Fruit fly (Drosophila melanogaster) S2 (cell line): ENCODE measurements around the gene rod.

ENCODE experiments used
- CG8478 ChIP-seq: fragments of >200 bp; optimal IDR thresholded peaks from 2 replicates; lab custom pipeline; 2018
- CTCF ChIP-seq, 2 experiments: fragments of >200 bp; optimal IDR thresholded peaks; 2 replicates each; lab custom pipeline; 2018

The rod gene

dm6 chr3R:31608030-31608429, 27.3 kb downstream of the rod start:
- no peak for TF ChIP-seq CTCF (optimal IDR thresholded peaks at IDR 0.05; lab: Kevin White, UChicago)
- TF ChIP-seq CG8478, result no peak

- TF ChIP-seq CTCF (optimal IDR thresholded peaks at IDR 0.05; lab: Kevin White, UChicago) (no peak), CG8478 (peak; percentile 67)
Measured at dm6 chr3R:31608438-31609188, 27.9 kb downstream of the rod start.

- no peak for TF ChIP-seq CG8478
- peak in 1 of 2 experiments; percentile 29 for TF ChIP-seq CTCF (optimal IDR thresholded peaks at IDR 0.05; lab: Kevin White, UChicago)
Measured at dm6 chr3R:31609413-31610054, 28.8 kb downstream of the rod start.

- no peak for TF ChIP-seq CTCF (optimal IDR thresholded peaks at IDR 0.05; lab: Kevin White, UChicago)
Measured at dm6 chr3R:31610639-31611594, 30.2 kb downstream of the rod start, which contains the start of gene Med. TSS of gene Med (plus strand) at chr3R:31611046.

DNA sequence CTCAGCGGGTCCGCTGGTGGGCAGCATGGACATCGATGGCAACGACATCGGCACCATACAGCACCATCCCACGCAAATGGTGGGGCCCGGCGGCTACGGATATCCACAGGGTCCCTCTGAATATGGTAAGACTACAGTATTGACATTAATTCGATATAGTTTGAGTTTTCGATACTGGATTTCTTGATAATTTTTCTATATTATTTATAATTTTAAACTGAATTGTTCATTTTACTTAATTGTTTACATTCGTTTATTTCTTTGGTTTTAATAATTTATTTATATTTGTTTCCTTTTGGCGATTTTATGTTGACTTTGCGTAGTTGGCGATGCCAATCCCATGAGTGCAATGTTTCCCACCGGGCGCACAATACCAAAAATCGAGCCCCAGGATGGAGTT, 31.8 kb downstream of the rod start, which contains the start of gene CycG:
TSS of gene CycG (minus strand) at position 101 of the 400 bp plus-strand sequence.
- no peak for TF ChIP-seq CTCF (optimal IDR thresholded peaks at IDR 0.05; lab: Kevin White, UChicago)
- TF ChIP-seq CG8478, result no peak

DNA sequence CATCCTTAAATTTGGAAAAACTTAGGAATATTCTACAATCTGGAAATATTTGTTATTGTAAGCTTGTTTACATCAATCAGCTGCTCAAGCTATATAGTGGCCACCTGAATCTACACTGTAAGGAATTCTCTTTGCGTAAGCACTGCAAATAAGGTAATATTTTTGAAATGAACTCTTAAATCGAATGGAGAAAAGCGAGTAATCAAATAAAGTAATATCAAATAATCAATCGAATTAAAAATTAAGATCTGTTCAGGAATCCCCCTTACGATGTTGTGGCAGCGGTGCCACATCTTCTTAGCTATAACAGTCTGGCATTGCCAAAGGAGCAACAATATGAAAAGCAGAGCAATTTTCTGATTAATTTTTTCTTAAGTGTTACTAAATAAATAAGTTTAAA, 35.2 kb downstream of the rod start, which contains the start of the genes Mnat9 and CG1792:
TSS of gene Mnat9 (minus strand) at position 160 of the 400 bp plus-strand sequence.
TSS of gene CG1792 (plus strand) at position 303 of the 400 bp plus-strand sequence.
- TF ChIP-seq CG8478 (no peak), CTCF (optimal IDR thresholded peaks at IDR 0.05; lab: Kevin White, UChicago) (no peak)

DNA sequence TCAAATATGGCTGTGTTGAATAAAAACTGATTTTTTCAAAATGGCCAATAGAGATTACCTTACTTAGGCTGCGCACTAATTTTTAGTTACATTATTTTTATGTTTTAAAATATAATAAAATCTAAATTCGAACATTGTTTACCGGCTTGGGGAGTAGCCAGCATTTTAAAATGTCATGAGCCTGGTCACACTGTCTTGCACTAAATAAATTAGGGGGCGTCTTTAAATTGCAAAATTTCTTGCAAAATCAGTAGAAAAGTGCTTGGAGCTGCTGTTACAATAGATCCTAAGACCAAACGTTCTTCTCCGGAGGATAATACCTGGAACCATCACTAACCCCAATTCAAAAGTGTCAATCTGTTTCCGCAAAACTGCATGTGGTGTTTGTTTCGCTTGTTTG, 37.0 kb downstream of the rod start, which contains the start of gene pasha:
TSS of gene pasha (plus strand) at position 177 of the 400 bp plus-strand sequence.
- TF ChIP-seq CTCF (optimal IDR thresholded peaks at IDR 0.05; lab: Kevin White, UChicago), result no peak
- no peak for TF ChIP-seq CG8478

dm6 chr3R:31621814-31622213, 41.1 kb downstream of the rod start, which contains the start of gene kek6:
TSS of gene kek6 (plus strand) at chr3R:31622136.
- no peak for TF ChIP-seq CG8478
- no peak for TF ChIP-seq CTCF (optimal IDR thresholded peaks at IDR 0.05; lab: Kevin White, UChicago)

DNA sequence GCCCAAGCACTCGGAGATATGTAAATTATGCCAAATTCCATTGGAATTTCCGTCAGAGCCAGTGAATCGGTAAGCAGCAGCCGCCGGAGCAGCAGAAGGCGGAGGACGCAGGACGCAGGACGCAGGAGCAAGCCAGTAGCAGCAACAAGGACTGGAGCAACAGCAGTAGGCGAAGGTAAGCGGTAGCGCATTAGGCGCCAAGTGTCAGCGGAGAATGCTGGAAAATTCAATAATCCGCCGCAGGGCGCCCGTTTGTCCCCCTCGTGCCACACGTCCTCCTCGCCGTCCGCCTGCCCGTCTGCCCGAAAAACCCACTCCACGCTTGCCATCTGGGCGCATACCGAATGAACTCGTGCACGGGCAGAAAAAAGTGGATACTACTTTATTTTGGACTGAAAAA, 41.9 kb downstream of the rod start:
- TF ChIP-seq CG8478, result no peak
- no peak for TF ChIP-seq CTCF (optimal IDR thresholded peaks at IDR 0.05; lab: Kevin White, UChicago)

DNA sequence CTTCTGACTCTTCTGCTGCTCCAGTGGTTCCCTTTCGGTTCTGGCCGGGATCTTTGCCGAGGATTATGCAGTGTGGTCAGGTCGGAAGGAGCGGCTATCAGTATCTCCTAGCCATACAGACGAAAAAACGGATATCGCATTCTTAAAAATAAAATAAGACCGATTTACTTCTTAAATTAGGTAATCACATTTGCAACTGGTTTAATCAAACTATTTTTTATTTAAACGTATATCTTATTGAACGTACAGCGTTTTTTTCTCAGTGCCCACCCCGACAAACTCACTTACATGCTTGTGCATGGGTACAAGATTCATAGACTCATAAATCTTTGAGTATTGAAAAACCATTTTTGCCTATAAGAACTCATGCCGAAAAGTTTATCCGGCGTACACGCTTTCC, 45.5 kb downstream of the rod start:
- no peak for TF ChIP-seq CTCF (optimal IDR thresholded peaks at IDR 0.05; lab: Kevin White, UChicago)
- no peak for TF ChIP-seq CG8478

dm6 chr3R:31627186-31627585, 46.4 kb downstream of the rod start:
- TF ChIP-seq CG8478, result no peak

dm6 chr3R:31630376-31630775, 49.6 kb downstream of the rod start:
- TF ChIP-seq CTCF (optimal IDR thresholded peaks at IDR 0.05; lab: Kevin White, UChicago) (no peak), CG8478 (no peak)

DNA sequence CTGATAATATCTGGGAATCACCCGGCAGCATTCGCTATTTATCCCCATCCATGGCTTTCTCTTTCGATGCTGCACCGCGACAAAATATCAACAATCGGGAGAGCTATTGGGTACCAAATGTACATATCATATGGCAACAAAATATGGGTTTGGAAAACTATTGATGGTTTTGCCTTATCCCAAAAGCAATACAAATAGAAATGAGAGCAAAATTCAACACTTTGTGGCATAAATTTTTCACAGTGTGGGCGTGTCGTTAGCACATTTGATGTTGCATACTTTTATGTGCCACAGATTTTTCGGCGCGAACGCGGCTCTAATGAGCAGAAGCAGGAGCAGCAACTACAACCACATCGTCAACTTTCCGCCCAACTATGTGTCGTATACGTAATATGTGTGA, 51.6 kb downstream of the rod start:
- TF ChIP-seq CTCF (optimal IDR thresholded peaks at IDR 0.05; lab: Kevin White, UChicago), result no peak

DNA sequence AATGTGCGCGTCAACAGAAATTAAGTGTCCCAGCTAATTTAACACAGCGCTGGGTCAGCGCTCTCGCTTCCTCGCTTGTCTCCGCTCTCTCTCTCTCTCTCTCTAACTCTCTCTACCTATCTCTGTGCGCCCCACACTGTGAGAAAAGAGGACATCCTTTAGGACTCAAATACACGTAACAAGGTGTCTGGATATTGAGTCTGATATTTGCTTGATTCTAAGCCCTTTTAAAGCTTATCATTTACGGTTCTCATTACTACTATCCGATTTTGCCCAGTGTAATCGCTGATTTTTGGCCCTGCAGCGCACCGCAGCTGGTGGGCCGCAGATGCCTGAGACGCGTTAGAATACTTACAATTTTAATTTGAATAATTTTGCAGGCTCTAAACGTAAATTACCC, 55.8 kb downstream of the rod start:
- no peak for TF ChIP-seq CG8478
- no peak for TF ChIP-seq CTCF (optimal IDR thresholded peaks at IDR 0.05; lab: Kevin White, UChicago)
